Fruit fly (Drosophila melanogaster): ENCODE data around the gene msd5.

Gene msd5

dm6 chr3L:1335428-1335764, 2.5 kb upstream of the msd5 start (continued):
- TF ChIP-seq CG3407 (GFP tag; optimal IDR thresholded peaks at IDR 0.05) = no peak
- peak; percentile 48 for TF ChIP-seq zfh2 (GFP tag; optimal IDR thresholded peaks at IDR 0.05)
- TF ChIP-seq her (GFP tag; optimal IDR thresholded peaks at IDR 0.05) = peak; percentile 64
- TF ChIP-seq Antp (GFP tag; optimal IDR thresholded peaks at IDR 0.05) = peak; percentile 40
- TF ChIP-seq CG9817 (tag; optimal IDR thresholded peaks at IDR 0.05) = peak; percentile 15
- TF ChIP-seq al (GFP tag; IDR thresholded peaks at IDR 0.05) = peak; percentile 61
- TF ChIP-seq GATAe (GFP tag; conservative IDR thresholded peaks at IDR 0.05) = no peak
- no peak for TF ChIP-seq BtbVII (GFP tag; optimal IDR thresholded peaks at IDR 0.05)

DNA sequence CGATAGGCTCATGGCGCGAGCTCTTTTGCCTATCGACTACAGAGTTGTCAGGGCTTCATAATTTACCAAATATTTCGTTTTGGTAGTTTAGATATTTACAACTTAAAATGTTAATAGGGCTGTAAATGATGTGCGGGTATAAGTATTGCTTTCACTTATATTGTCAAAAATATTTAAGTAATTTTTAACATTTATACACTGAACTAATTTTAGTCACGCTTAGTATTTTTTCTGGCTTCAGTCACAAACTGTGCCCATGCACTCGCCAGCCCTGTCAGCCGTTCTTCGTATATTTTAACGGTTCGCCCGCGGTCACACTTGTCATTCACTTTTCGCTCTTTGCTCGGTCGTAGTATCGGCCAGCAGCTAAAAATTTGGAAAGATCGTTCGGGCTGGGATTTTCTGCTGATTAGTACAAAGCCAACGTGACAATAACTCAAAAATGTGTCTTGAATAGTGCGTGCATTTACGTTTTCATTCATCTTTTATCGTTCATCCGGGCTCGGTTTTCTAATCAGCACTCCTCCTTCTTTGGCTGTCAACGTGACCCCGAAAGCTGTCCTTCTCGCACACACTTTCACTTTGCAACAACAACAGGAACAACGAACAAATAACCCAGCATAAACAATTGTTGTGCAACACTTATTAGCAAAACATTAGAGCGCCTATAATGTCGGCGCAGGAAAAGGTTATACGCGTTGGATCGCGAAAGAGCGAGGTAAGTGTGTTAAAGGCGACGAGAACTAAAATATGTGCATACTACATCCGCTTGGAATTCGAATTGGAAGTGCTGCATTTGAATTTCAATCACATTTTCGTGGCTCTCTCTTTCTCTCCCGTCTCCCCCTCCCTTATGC, 1.9 kb upstream of the msd5 start, which contains the start of the genes Hmbs and CG2211:
TSS of gene Hmbs (plus strand) at position 319 of the 857 bp plus-strand sequence.
TSS of gene CG2211 (minus strand) at position 789 of the 857 bp plus-strand sequence.
- TF ChIP-seq CG10959 (GFP tag; IDR thresholded peaks at IDR 0.05) (peak; percentile 67), cas (GFP tag; IDR thresholded peaks at IDR 0.05) (0 out of 2 replicates have a peak, but pooled peaks have one; percentile 57), Dref (GFP tag; IDR thresholded peaks at IDR 0.05) (peak; percentile 67), CG7745 (tag; optimal IDR thresholded peaks at IDR 0.05) (no peak), tap (tag; optimal IDR thresholded peaks at IDR 0.05) (peak; percentile 28), HmgZ (tag; optimal IDR thresholded peaks at IDR 0.05) (peak; percentile 96), inv (GFP tag; IDR thresholded peaks at IDR 0.05; ENCODE audit: partially characterized antibody) (no peak; the same call in 1 of the 2 replicates), CG12071 (GFP tag; optimal IDR thresholded peaks at IDR 0.05) (peak; percentile 52), sob (GFP tag; IDR thresholded peaks at IDR 0.05) (peak; percentile 90), CG3847 (GFP tag; IDR thresholded peaks at IDR 0.05) (peak; percentile 92), CG8359 (GFP tag; optimal IDR thresholded peaks at IDR 0.05; ENCODE audit: borderline replicate concordance) (no peak), ap (GFP tag; IDR thresholded peaks at IDR 0.05) (peak; percentile 54; the same call in 1 of the 2 replicates), CG2875 (GFP tag; optimal IDR thresholded peaks at IDR 0.05) (peak; percentile 42), vvl (GFP tag; IDR thresholded peaks at IDR 0.05) (peak; percentile 94), Hr78 (GFP tag; optimal IDR thresholded peaks at IDR 0.05) (peak in 1 of 2 experiments; percentile 90), CG4707 (GFP tag; optimal IDR thresholded peaks at IDR 0.05) (no peak), grau (tag; optimal IDR thresholded peaks at IDR 0.05) (peak; percentile 86), bbx (GFP tag; IDR thresholded peaks at IDR 0.05; ENCODE audit: partially characterized antibody) (peak; percentile 49), ERR (GFP tag; optimal IDR thresholded peaks at IDR 0.05) (peak; percentile 73), CG11723 (GFP tag; optimal IDR thresholded peaks at IDR 0.05) (peak; percentile 68), Hr39 (optimal IDR thresholded peaks at IDR 0.05) (no peak), usp (GFP tag; optimal IDR thresholded peaks at IDR 0.05) (no peak), CG7987 (GFP tag; optimal IDR thresholded peaks at IDR 0.05) (peak; percentile 73), CG13424 (tag; optimal IDR thresholded peaks at IDR 0.05) (peak; percentile 92), maf-S (GFP tag; optimal IDR thresholded peaks at IDR 0.05) (peak; percentile 85), Tbp (GFP tag; optimal IDR thresholded peaks at IDR 0.05) (no peak), CG8290 (GFP tag; optimal IDR thresholded peaks at IDR 0.05) (peak; percentile 70), CG8290 (tag; optimal IDR thresholded peaks at IDR 0.05) (peak; percentile 58 to 88), gcm2 (GFP tag; optimal IDR thresholded peaks at IDR 0.05) (peak; percentile 66), jigr1 (GFP tag; IDR thresholded peaks at IDR 0.05) (peak; percentile 53; the same call in 2 of the 3 replicates), CG11456 (GFP tag; IDR thresholded peaks at IDR 0.05) (peak; percentile 87; the same call in 2 of the 3 replicates), pan (optimal IDR thresholded peaks at IDR 0.05) (no peak), pan (GFP tag; optimal IDR thresholded peaks at IDR 0.05 in 1 of 2, IDR thresholded peaks at IDR 0.05 in 1 of 2) (peak in 1 of 2 experiments; percentile 89), CG7556 (GFP tag; optimal IDR thresholded peaks at IDR 0.05) (peak; percentile 53), da (GFP tag; optimal IDR thresholded peaks at IDR 0.05) (peak; percentile 63), CG8765 (GFP tag; IDR thresholded peaks at IDR 0.05) (peak; percentile 70), CG4730 (GFP tag; IDR thresholded peaks at IDR 0.05) (peak; percentile 60), TFAM (GFP tag; optimal IDR thresholded peaks at IDR 0.05) (peak; percentile 45), Hmr (GFP tag; optimal IDR thresholded peaks at IDR 0.05) (peak; percentile 82), CG5953 (GFP tag; IDR thresholded peaks at IDR 0.05) (0 out of 2 replicates have a peak, but pooled peaks have one; percentile 25), bowl (GFP tag; IDR thresholded peaks at IDR 0.05) (peak; percentile 60; the same call in 1 of the 2 replicates)

Measured in whole organism, embryonic.